Fruit fly (Drosophila melanogaster): Measurements from ENCODE around the gene mnd.

dm6 chr3L:14945961-14946466, 38.9 kb upstream of the mnd start, which contains the start of gene BobA:
- TF ChIP-seq CG8478 (optimal IDR thresholded peaks at IDR 0.05) (no peak), CTCF (optimal IDR thresholded peaks at IDR 0.05) (no peak)

All from S2 (cell line).